Worm (Caenorhabditis elegans): ENCODE data around the gene Y48E1C.2.
A peak's percentile ranks its signal among the peaks of the same experiment; 100 is the strongest.

Y48E1C.2 gene

DNA sequence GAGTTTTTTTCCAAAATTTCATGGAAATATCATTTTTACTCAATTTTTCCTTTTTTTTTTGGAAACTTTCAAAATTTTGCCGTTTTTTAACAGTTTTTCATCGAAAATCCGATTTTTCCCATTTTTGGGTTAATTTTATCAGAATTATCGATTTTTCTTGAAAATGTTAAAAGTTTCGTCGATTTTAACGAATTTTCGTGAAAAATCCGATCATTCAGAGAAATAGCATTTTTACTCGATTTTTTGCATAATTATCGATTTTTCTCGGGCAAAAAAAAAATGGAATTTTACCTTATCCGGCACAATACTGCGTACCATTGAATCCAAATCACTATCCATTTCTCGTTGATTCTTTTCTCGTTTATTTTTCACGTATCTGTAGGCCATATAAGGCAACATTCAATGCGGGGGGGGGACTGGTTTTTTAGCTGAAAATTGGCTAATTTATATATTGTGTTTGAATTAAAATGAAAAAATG, 22.9 kb downstream of the Y48E1C.2 start, which contains the start of gene tbc-14:
TSS of gene tbc-14 (minus strand) at position 428 of the 478 bp plus-strand sequence.
- no peak for TF ChIP-seq him-1 (tag; optimal IDR thresholded peaks at IDR 0.05)

DNA sequence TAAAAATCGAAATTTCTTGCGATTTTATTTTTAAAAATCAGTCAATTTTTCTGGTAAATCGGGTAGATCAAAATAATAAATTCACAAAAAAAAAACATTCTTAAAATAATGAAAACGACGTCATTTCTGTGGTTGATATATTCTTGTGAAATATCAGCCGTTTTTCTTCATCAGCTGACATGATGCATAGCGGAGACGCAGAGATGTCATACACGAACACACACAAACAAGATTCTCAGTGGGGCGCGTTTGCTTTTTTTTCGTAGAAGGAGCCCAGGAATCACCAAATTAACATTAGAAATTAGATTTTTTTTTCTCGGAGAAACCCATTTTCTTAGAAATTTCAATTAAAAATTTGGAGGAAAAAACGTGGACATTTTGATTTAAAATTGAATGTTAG, 23.3 kb downstream of the Y48E1C.2 start:
- no peak for TF ChIP-seq dao-5 (tag; optimal IDR thresholded peaks at IDR 0.05)
- TF ChIP-seq him-1 (tag; optimal IDR thresholded peaks at IDR 0.05) = no peak
- peak; percentile 74 for TF ChIP-seq W03F9.2 (tag; optimal IDR thresholded peaks at IDR 0.05)

DNA sequence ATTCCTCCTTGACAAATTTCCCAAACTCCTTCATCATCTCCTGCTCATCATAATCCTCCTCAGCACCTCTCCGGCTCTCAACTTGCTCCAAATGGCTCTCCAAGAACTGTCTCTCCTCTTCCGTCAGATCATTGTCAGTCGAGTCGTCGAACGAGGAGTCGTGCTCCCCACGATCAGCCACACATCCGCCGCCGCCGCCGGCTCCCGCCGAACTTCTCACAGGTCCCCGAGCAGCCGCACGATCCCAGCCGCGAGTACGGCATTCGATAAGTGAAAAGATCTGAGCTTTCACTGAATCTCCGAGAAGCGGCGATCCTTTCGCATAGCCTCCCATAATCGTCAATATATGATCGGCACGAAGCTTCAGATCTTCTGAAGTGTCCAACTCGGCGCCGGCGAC, 27.0 kb downstream of the Y48E1C.2 start:
- no peak for TF ChIP-seq W03F9.2 (tag; optimal IDR thresholded peaks at IDR 0.05)
- no peak for TF ChIP-seq him-1 (tag; optimal IDR thresholded peaks at IDR 0.05)
- no peak for TF ChIP-seq dao-5 (tag; optimal IDR thresholded peaks at IDR 0.05)

DNA sequence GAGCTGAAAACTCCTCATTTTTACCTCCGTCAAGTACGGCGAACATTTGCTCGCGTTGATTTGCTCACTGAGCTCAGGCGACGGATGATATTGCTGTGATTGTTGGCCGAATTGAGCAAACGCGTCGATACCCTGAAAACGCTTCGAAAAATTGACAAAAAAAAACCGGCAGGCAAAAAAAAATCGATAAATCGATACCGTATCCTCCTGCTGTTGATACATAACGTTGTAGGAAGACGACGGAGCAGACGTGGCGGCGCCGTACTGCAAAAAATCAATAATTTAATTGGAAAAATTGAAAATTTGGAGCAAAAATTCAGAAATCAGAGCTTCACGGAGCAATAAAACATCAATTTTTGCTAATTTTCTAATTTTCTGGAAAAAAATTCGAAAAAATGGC, 30.5 kb downstream of the Y48E1C.2 start:
- no peak for TF ChIP-seq him-1 (tag; optimal IDR thresholded peaks at IDR 0.05)
- no peak for TF ChIP-seq W03F9.2 (tag; optimal IDR thresholded peaks at IDR 0.05)
- TF ChIP-seq dao-5 (tag; optimal IDR thresholded peaks at IDR 0.05) = no peak

DNA sequence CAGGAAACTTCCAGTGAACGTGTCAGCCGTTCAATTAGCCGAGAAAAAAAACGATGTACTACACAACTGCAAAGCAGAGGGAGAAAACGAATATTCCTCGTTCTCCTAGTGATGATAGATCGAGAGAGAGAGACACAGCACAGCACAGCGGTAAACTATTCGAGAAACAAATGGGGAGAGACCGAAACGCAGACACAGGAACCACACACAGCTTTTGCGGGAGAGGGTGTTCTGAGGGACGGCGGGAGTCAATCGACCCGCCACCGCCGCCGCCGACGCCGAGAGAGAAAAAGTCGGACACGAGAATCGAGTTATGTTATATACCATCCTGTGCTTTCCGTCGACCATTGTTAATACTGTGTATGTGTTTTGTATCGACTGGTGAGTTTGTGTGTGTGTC, 32.3 kb downstream of the Y48E1C.2 start:
- TF ChIP-seq dao-5 (tag; optimal IDR thresholded peaks at IDR 0.05) = no peak
- no peak for TF ChIP-seq him-1 (tag; optimal IDR thresholded peaks at IDR 0.05)
- no peak for TF ChIP-seq W03F9.2 (tag; optimal IDR thresholded peaks at IDR 0.05)

DNA sequence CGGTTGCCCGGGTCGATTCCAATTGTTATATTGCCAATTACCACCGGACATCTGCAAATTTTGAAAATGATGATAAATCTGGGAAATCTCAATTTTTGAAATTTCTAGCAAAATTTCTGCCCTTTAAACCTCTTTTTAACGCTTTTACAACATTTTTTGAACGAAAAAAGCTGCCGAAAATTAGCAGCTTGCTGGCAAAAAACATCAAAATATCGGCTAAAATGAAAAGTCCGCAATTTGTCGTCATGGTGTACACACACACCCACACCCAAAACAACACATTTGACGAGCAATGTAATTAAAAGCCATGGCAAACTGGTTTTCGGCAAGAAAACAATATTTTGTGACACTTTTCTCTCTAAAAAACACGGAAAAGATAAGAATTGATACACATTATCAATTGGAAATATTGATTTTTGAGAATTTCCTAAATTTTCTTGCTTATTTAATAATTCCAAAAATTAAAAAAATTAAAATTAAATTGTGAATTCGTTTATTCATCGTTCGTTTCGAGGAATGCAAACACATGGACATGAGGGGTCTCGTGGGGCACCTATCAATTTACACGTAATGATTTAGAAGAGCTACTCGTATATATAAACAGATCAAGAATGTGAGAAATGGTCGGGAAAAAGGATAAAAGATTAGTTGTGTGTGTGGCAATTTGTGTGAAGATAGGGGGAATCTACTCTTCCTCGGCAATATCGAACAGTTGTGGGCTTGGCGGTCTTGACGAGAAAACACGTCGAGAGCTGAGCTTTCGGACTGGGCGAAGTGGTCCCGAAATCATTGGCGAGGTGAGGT, 36.5 kb downstream of the Y48E1C.2 start, which contains the start of gene pqn-27:
TSS of gene pqn-27 (minus strand) at position 51 of the 804 bp plus-strand sequence.
- TF ChIP-seq W03F9.2 (tag; optimal IDR thresholded peaks at IDR 0.05) (peak; percentile 64), dao-5 (tag; optimal IDR thresholded peaks at IDR 0.05) (no peak)

DNA sequence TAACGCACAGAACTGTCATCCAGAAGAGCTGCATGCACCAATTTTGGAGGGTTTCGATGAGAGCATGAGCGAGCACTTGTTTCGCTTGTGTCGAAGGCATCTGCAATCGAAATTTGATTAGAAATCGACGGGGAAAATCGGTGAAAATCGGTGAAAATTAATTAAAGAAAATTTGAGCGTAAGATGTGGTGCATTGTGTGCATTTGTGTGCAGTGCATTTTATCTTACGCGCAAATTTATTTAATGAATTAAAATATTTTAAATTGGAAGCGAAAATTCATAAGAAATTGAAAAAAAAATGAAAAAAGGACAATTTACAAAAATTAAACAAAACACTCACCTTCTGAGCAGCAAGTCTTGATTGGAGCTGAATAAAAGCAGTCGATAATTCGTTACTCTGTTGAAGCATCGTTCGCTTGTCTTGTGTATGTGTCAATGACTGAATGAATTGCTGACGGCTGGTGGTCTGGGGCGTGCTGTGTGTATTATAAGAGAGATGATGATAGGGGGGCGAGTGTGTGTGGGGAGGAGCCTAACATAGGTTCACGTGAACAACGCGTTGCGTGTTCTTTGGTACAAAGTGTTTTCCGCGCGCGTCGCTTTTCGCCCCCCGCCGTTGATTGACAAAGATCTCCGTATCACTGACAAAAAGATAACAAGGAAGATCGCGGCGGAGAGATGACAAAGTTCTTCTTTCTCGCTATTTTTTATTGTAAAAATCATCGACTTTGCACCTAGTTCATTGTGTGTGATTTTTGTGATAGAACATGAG, 37.4 kb downstream of the Y48E1C.2 start:
- TF ChIP-seq W03F9.2 (tag; optimal IDR thresholded peaks at IDR 0.05) (peak; percentile 12), him-1 (tag; optimal IDR thresholded peaks at IDR 0.05) (no peak)

DNA sequence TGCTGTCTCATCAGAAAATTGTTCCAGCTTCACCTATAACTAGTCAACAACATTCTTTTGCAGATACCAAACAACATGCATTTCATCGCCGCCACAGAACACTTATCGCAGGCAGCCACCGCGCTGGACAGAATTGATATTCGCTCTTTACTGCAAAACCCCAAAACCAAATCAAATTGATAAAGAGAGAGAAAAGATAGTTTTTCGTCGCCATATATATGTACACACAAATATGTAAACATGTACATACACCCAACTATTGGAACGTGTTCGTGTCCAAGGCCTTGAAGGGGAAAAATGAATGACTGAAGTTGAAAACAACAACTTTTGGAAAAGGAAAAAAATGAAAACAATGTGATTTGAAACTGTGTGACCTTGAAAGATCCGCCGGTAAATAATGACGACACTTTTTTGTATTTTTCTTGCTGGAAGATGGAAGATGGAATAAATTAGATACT, 41.1 kb downstream of the Y48E1C.2 start:
- TF ChIP-seq dao-5 (tag; optimal IDR thresholded peaks at IDR 0.05) = no peak
- TF ChIP-seq him-1 (tag; optimal IDR thresholded peaks at IDR 0.05) = no peak
- TF ChIP-seq W03F9.2 (tag; optimal IDR thresholded peaks at IDR 0.05) = no peak

DNA sequence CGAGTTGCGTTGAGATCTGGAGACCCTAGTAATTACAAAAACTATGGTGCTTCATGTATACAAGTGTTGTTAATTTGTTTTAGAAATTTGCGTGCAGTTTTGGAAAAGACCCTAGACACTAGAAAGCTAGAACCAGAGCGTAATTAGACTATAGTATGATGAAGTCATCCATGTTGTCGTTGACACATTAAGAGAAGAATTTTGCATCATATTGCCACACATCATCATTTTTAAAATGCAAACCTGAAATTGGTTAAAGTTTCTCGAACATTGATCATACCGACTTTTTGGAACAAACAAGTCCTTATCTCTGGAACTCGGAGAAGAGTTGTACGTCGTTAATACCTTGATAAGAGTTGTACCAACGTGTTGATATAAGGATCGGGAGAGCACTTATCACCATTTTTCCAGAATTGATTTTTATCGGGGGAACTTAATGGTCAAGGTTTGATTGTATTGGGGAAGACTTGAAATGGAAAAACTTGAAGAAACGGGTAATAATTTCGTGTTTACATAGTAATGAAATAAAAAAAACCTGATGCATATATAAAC, 43.6 kb downstream of the Y48E1C.2 start:
- no peak for TF ChIP-seq W03F9.2 (tag; optimal IDR thresholded peaks at IDR 0.05)

DNA sequence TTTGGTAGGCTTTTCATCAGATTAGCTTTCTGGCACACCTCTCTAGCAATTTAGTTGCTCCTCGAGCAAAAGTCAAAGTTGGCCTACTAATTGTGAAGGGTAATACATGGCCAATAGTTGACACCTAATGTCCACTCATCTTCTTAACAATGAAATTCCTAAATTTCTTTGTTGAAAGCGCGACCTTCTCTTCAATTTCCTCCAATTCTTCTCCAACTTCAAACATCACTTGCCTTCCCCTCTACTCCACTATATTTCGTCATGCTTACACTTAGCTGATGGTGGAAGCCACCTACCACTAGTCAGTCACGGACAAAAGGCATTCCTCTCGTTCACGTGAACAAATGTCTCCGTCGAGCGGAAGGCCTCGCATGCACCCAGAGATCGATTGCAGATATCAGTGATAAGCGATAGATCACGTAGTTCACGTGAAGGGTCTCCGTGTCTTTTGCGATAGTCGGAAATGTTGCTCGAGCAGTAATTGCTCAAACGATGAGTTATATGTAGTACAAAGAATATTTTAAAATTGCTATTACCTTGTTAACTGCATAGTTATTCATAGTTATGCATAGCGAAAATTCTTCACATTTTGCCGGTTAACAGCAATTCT, 44.8 kb downstream of the Y48E1C.2 start, which contains the start of gene E01G4.3:
TSS of gene E01G4.3 (minus strand) at position 560 of the 610 bp plus-strand sequence.
- TF ChIP-seq him-1 (tag; optimal IDR thresholded peaks at IDR 0.05) = no peak
- TF ChIP-seq W03F9.2 (tag; optimal IDR thresholded peaks at IDR 0.05) = no peak
- no peak for TF ChIP-seq dao-5 (tag; optimal IDR thresholded peaks at IDR 0.05)

DNA sequence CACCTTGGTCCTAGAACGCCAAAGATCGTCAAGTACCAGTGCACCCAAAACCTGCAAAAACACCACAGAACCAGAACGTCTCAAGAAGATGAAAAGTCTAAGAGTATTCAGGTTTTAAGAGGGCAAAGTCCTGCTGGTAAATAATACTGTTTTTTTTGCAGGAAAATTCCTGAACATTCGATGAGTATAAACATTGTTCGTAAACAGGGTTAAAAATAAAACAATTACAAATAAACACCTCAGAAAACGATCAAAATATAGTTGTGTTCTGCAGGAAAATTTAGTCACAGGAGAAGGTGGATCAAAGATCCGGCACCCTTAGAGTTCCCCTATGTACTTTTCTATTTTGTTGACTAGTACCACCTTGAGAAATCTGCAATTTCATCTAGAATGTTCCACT, 46.3 kb downstream of the Y48E1C.2 start:
- no peak for TF ChIP-seq him-1 (tag; optimal IDR thresholded peaks at IDR 0.05)
- no peak for TF ChIP-seq W03F9.2 (tag; optimal IDR thresholded peaks at IDR 0.05)
- TF ChIP-seq dao-5 (tag; optimal IDR thresholded peaks at IDR 0.05) = no peak

DNA sequence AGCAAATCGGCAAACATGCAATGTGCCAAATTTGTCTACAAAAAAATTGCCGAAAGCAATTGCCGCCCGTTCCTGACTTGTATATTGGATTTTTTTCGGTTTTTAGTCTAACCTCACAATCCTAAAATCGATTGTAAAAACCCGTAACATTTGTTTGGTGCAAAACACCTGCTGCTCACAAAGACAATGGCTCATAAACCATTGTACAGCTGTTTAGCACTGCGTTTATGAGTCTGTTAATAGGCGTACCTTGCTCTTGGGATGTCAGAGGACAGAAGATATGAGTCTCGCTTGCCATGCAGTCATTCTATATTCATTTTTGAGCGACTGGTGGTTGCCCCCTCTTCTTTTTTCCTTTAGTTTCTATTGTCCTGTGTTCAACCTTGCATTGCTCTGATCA, 47.8 kb downstream of the Y48E1C.2 start, which contains the start of gene E01G4.5:
TSS of gene E01G4.5 (plus strand) at position 301 of the 400 bp plus-strand sequence.
- TF ChIP-seq W03F9.2 (tag; optimal IDR thresholded peaks at IDR 0.05) (no peak), him-1 (tag; optimal IDR thresholded peaks at IDR 0.05) (no peak), dao-5 (tag; optimal IDR thresholded peaks at IDR 0.05) (no peak)

DNA sequence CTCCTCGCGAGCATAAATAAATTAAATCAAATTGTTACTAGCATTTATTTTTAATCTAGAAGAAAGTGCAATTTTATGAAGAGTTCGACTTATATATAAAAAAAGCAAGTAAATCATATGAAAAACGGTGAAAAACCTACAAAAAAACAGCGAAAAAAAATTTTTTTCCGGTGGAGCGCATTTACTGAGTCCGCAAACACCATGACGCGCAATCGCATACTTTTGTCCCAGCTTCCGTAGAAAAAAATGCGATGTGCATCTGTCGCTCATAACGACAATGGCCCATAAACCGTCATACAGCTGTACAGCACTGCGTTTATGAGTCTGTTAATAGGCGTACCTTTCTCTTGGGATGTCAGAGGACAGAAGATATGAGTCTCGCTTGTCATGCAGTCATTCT, 52.9 kb downstream of the Y48E1C.2 start:
- TF ChIP-seq him-1 (tag; optimal IDR thresholded peaks at IDR 0.05) (no peak), dao-5 (tag; optimal IDR thresholded peaks at IDR 0.05) (no peak), W03F9.2 (tag; optimal IDR thresholded peaks at IDR 0.05) (peak; percentile 26)

Measured in whole organism, L4/young adult.